Worm (Caenorhabditis elegans) whole organism, young adult: ENCODE data around the gene gsy-1.
A peak's percentile ranks its signal among the peaks of the same experiment; 100 is the strongest.

Source experiments
- B0019.2 ChIP-seq: fragments of 200-800 bp; sonication (Bioruptor generic); conservative IDR thresholded peaks from 2 replicates; pipeline ENCODE4 v1.3.6; 2022; ENCODE audit warnings: missing genetic modification reagents, missing genetic modification characterization, missing compliant biosample characterization
- B0261.1 ChIP-seq: sonication (generic microtip); optimal IDR thresholded peaks from 2 replicates; lab custom pipeline; 2016; ENCODE audit warnings: mild to moderate bottlenecking, missing genetic modification characterization, moderate library complexity, missing compliant biosample characterization
- F10E7.11 ChIP-seq: sonication (generic microtip); optimal IDR thresholded peaks from 2 replicates; lab custom pipeline; 2017; ENCODE audit warnings: mild to moderate bottlenecking, missing genetic modification characterization, moderate library complexity, missing compliant biosample characterization
- F33H1.4 ChIP-seq: fragments of 200-800 bp; sonication (Bioruptor generic); IDR thresholded peaks from 2 replicates; pipeline ENCODE4 v1.3.6; 2022; ENCODE audit warnings: missing genetic modification reagents, missing genetic modification characterization, missing compliant biosample characterization
- F52B5.7 ChIP-seq: sonication (generic microtip); optimal IDR thresholded peaks from 2 replicates; lab custom pipeline; 2016; ENCODE audit warnings: mild to moderate bottlenecking, missing genetic modification characterization, missing compliant biosample characterization
- F57C9.4 ChIP-seq: sonication (generic microtip); optimal IDR thresholded peaks from 2 replicates; lab custom pipeline; 2017; ENCODE audit warnings: mild to moderate bottlenecking, missing genetic modification characterization, missing compliant biosample characterization
- K11D2.4 ChIP-seq: fragments of 200-800 bp; sonication (Bioruptor generic); IDR thresholded peaks from 2 replicates; pipeline ENCODE4 v1.3.6; 2022; ENCODE audit warnings: missing genetic modification reagents, missing genetic modification characterization, missing compliant biosample characterization
- T26A5.8 ChIP-seq: sonication (generic microtip); optimal IDR thresholded peaks from 2 replicates; lab custom pipeline; 2016; ENCODE audit warnings: missing genetic modification characterization, missing compliant biosample characterization
- Y53G8AR.9 ChIP-seq: fragments of 200-800 bp; sonication (Bioruptor generic); conservative IDR thresholded peaks from 2 replicates; pipeline ENCODE4 v1.3.6; 2022; ENCODE audit warnings: missing genetic modification reagents, missing genetic modification characterization, missing compliant biosample characterization
- akir-1 ChIP-seq: fragments of 200-800 bp; sonication (Bioruptor generic); optimal IDR thresholded peaks from 2 replicates; lab custom pipeline; 2018; ENCODE audit warnings: mild to moderate bottlenecking, missing genetic modification characterization, moderate library complexity, missing compliant biosample characterization
- aptf-2 ChIP-seq: fragments of 200-800 bp; sonication (Bioruptor generic); conservative IDR thresholded peaks from 2 replicates; pipeline ENCODE4 v1.3.6; 2022; ENCODE audit warnings: missing genetic modification reagents, missing genetic modification characterization, missing compliant biosample characterization
- aptf-3 ChIP-seq: fragments of 200-800 bp; sonication (Bioruptor generic); IDR thresholded peaks from 2 replicates; pipeline ENCODE4 v1.3.6; 2022; ENCODE audit warnings: missing genetic modification characterization, missing compliant biosample characterization
- athp-1 ChIP-seq: sonication (generic microtip); optimal IDR thresholded peaks from 2 replicates; lab custom pipeline; 2017; ENCODE audit warnings: mild to moderate bottlenecking, missing genetic modification characterization, missing compliant biosample characterization
- attf-3 ChIP-seq: fragments of 200-800 bp; sonication (Bioruptor generic); conservative IDR thresholded peaks from 2 replicates; pipeline ENCODE4 v1.3.6; 2022; ENCODE audit warnings: missing genetic modification reagents, missing genetic modification characterization, missing compliant biosample characterization
- attf-5 ChIP-seq: fragments of 200-800 bp; sonication (Bioruptor generic); optimal IDR thresholded peaks from 2 replicates; lab custom pipeline; 2018; ENCODE audit warnings: mild to moderate bottlenecking, missing genetic modification characterization, missing compliant biosample characterization
- attf-6 ChIP-seq: fragments of 200-800 bp; sonication (Bioruptor generic); IDR thresholded peaks from 2 replicates; pipeline ENCODE4 v1.3.6; 2022; ENCODE audit warnings: missing genetic modification reagents, missing genetic modification characterization, missing compliant biosample characterization
- bed-1 ChIP-seq: fragments of 200-800 bp; sonication (Bioruptor generic); IDR thresholded peaks from 2 replicates; pipeline ENCODE4 v1.3.6; 2022; ENCODE audit warnings: missing genetic modification reagents, missing genetic modification characterization, missing compliant biosample characterization
- cebp-1 ChIP-seq, 2 experiments: fragments of 200-800 bp in 1 of 2; sonication (Bioruptor generic) in 1 of 2; sonication (generic microtip) in 1 of 2; IDR thresholded peaks in 1 of 2; optimal IDR thresholded peaks in 1 of 2; 2 replicates each; pipeline versions ENCODE4 v1.3.6 to Lab custom; 2017 to 2022; ENCODE audit warnings: missing compliant biosample characterization in 2 of 2, missing genetic modification characterization in 2 of 2, mild to moderate bottlenecking in 1 of 2, missing genetic modification reagents in 1 of 2, moderate library complexity in 1 of 2
- cebp-2 ChIP-seq: fragments of 200-800 bp; sonication (Bioruptor generic); IDR thresholded peaks from 2 replicates; pipeline ENCODE4 v1.3.6; 2022; ENCODE audit warnings: missing genetic modification characterization, missing compliant biosample characterization
- ceh-100 ChIP-seq: fragments of 200-800 bp; sonication (Bioruptor generic); IDR thresholded peaks from 2 replicates; pipeline ENCODE4 v1.3.6; 2022; ENCODE audit warnings: missing genetic modification reagents, missing genetic modification characterization, missing compliant biosample characterization
- ceh-27 ChIP-seq: fragments of 200-800 bp; sonication (Bioruptor generic); optimal IDR thresholded peaks from 2 replicates; lab custom pipeline; 2018; ENCODE audit warnings: mild to moderate bottlenecking, missing genetic modification characterization, moderate library complexity, missing compliant biosample characterization
- ceh-58 ChIP-seq: fragments of 200-800 bp; sonication (Bioruptor generic); IDR thresholded peaks from 2 replicates; pipeline ENCODE4 v1.3.6; 2022; ENCODE audit warnings: missing genetic modification characterization, missing compliant biosample characterization
- efl-1 ChIP-seq: fragments of 150-350 bp; optimal IDR thresholded peaks from 2 replicates; lab custom pipeline; 2014; ENCODE audit warnings: missing biosample characterization, missing genetic modification reagents, missing genetic modification characterization
- egl-18 ChIP-seq: fragments of 200-800 bp; sonication (Bioruptor generic); IDR thresholded peaks from 2 replicates; pipeline ENCODE4 v1.3.6; 2022; ENCODE audit warnings: missing genetic modification reagents, missing genetic modification characterization, missing compliant biosample characterization
- ekl-4 ChIP-seq: fragments of 200-800 bp; sonication (Bioruptor generic); IDR thresholded peaks from 2 replicates; pipeline ENCODE4 v1.3.6; 2022; ENCODE audit warnings: missing genetic modification reagents, missing genetic modification characterization, missing compliant biosample characterization
- ets-4 ChIP-seq: fragments of 200-800 bp; sonication (Bioruptor generic); optimal IDR thresholded peaks from 2 replicates; lab custom pipeline; 2018; ENCODE audit warnings: mild to moderate bottlenecking, missing genetic modification characterization, missing compliant biosample characterization
- fkh-3 ChIP-seq: sonication (generic microtip); optimal IDR thresholded peaks from 2 replicates; lab custom pipeline; 2016; ENCODE audit warnings: mild to moderate bottlenecking, missing genetic modification characterization, missing compliant biosample characterization
- hlh-12 ChIP-seq: sonication (generic microtip); optimal IDR thresholded peaks from 2 replicates; lab custom pipeline; 2016; ENCODE audit warnings: missing genetic modification characterization, missing compliant biosample characterization
- hsf-1 ChIP-seq: fragments of 200-800 bp; sonication (Bioruptor generic); IDR thresholded peaks from 2 replicates; pipeline ENCODE4 v1.3.6; 2022; ENCODE audit warnings: missing genetic modification reagents, missing genetic modification characterization, missing compliant biosample characterization
- lag-1 ChIP-seq: fragments of 200-800 bp; sonication (Bioruptor generic); IDR thresholded peaks from 2 replicates; pipeline ENCODE4 v1.3.6; 2022; ENCODE audit warnings: missing genetic modification reagents, missing genetic modification characterization, missing compliant biosample characterization
- lin-35 ChIP-seq, 3 experiments: fragments of 150-350 bp in 2 of 3; sonication (generic microtip) in 1 of 3; optimal IDR thresholded peaks; 2 replicates each; lab custom pipeline; 2014 to 2018; ENCODE audit warnings: missing biosample characterization in 3 of 3, missing genetic modification characterization in 3 of 3, missing genetic modification reagents in 3 of 3
- lsl-1 ChIP-seq: fragments of 200-800 bp; sonication (Bioruptor generic); optimal IDR thresholded peaks from 2 replicates; lab custom pipeline; 2018; ENCODE audit warnings: mild to moderate bottlenecking, missing genetic modification characterization, moderate library complexity, missing compliant biosample characterization
- lsy-27 ChIP-seq: sonication (generic microtip); optimal IDR thresholded peaks from 2 replicates; lab custom pipeline; 2017; ENCODE audit warnings: missing genetic modification characterization, mild to moderate bottlenecking, missing compliant biosample characterization, antibody characterized with exemption, missing genotype, borderline replicate concordance; ENCODE audit not compliant: insufficient read depth
- madf-3 ChIP-seq: fragments of 200-800 bp; sonication (Bioruptor generic); IDR thresholded peaks from 2 replicates; pipeline ENCODE4 v1.3.6; 2022; ENCODE audit warnings: missing genetic modification reagents, missing genetic modification characterization, missing compliant biosample characterization
- madf-8 ChIP-seq: fragments of 200-800 bp; sonication (Bioruptor generic); conservative IDR thresholded peaks from 2 replicates; pipeline ENCODE4 v1.3.6; 2022; ENCODE audit warnings: missing genetic modification reagents, missing genetic modification characterization, missing compliant biosample characterization
- mel-28 ChIP-seq: sonication (generic microtip); optimal IDR thresholded peaks from 2 replicates; lab custom pipeline; 2016; ENCODE audit warnings: borderline replicate concordance, mild to moderate bottlenecking, missing genetic modification characterization, missing compliant biosample characterization
- nfyb-1 ChIP-seq: fragments of 200-800 bp; sonication (Bioruptor generic); IDR thresholded peaks from 2 replicates; pipeline ENCODE4 v1.3.6; 2022; ENCODE audit warnings: missing genetic modification reagents, missing genetic modification characterization, missing compliant biosample characterization
- nhr-120 ChIP-seq: fragments of 200-800 bp; sonication (Bioruptor generic); IDR thresholded peaks from 2 replicates; pipeline ENCODE4 v1.3.6; 2022; ENCODE audit warnings: missing genetic modification characterization, missing compliant biosample characterization
- nhr-90 ChIP-seq: sonication (generic microtip); optimal IDR thresholded peaks from 2 replicates; lab custom pipeline; 2016; ENCODE audit warnings: missing genotype, mild to moderate bottlenecking, missing genetic modification characterization, missing compliant biosample characterization
- pha-4 ChIP-seq: fragments of 150-350 bp; sonication (generic microtip); optimal IDR thresholded peaks from 2 replicates; lab custom pipeline; 2014; ENCODE audit warnings: missing biosample characterization, missing genetic modification reagents, missing genetic modification characterization
- repo-1 ChIP-seq: sonication (generic microtip); optimal IDR thresholded peaks from 2 replicates; lab custom pipeline; 2017; ENCODE audit warnings: mild to moderate bottlenecking, missing genetic modification characterization, missing compliant biosample characterization
- rpc-1 ChIP-seq, 2 experiments: fragments of 150-350 bp in 1 of 2; sonication (generic microtip) in 1 of 2; optimal IDR thresholded peaks; 2 replicates each; lab custom pipeline; 2014 to 2018; ENCODE audit warnings: missing biosample characterization in 1 of 2, missing genetic modification characterization in 1 of 2, missing genetic modification reagents in 1 of 2, missing genotype in 1 of 2
- sdz-38 ChIP-seq: sonication (generic microtip); optimal IDR thresholded peaks from 2 replicates; lab custom pipeline; 2016; ENCODE audit warnings: missing genotype, missing genetic modification characterization, missing compliant biosample characterization
- unc-130 ChIP-seq: sonication (generic microtip); optimal IDR thresholded peaks from 2 replicates; lab custom pipeline; 2016; ENCODE audit warnings: missing genetic modification reagents, missing genetic modification characterization, missing compliant biosample characterization
- xnd-1 ChIP-seq: sonication (generic microtip); optimal IDR thresholded peaks from 2 replicates; lab custom pipeline; 2016; ENCODE audit warnings: missing genotype, missing genetic modification reagents, missing genetic modification characterization, missing compliant biosample characterization
- ztf-25 ChIP-seq: fragments of 200-800 bp; sonication (Bioruptor generic); IDR thresholded peaks from 2 replicates; pipeline ENCODE4 v1.3.6; 2022; ENCODE audit warnings: missing genetic modification reagents, missing genetic modification characterization, missing compliant biosample characterization
- ztf-28 ChIP-seq: fragments of 200-800 bp; sonication (Bioruptor generic); IDR thresholded peaks from 2 replicates; pipeline ENCODE4 v1.3.6; 2022; ENCODE audit warnings: missing genetic modification reagents, missing genetic modification characterization, missing compliant biosample characterization
- ztf-3 ChIP-seq: fragments of 200-800 bp; sonication (Bioruptor generic); optimal IDR thresholded peaks from 2 replicates; lab custom pipeline; 2018; ENCODE audit warnings: mild to moderate bottlenecking, missing genetic modification characterization, missing compliant biosample characterization
- ztf-6 ChIP-seq: fragments of 200-800 bp; sonication (Bioruptor generic); IDR thresholded peaks from 2 replicates; pipeline ENCODE4 v1.3.6; 2022; ENCODE audit warnings: missing genetic modification reagents, missing genetic modification characterization, missing compliant biosample characterization

Gene gsy-1

ce11 chrII:12878697-12879096 lies 776 bp upstream of the gsy-1 start (continued):
- TF ChIP-seq B0019.2, result no peak
- TF ChIP-seq egl-18 (GFP tag; lab: Robert Waterston, UW), result no peak
- no peak for TF ChIP-seq athp-1 (tag; lab: Kevin White, UChicago)
- no peak for TF ChIP-seq efl-1 (GFP tag; lab: Kevin White, UChicago)
- TF ChIP-seq F10E7.11 (tag; lab: Kevin White, UChicago), result no peak
- peak; percentile 57 for TF ChIP-seq attf-5
- TF ChIP-seq aptf-3 (GFP tag; lab: Robert Waterston, UW), result no peak
- no peak for TF ChIP-seq attf-3 (GFP tag; lab: Robert Waterston, UW)
- TF ChIP-seq ztf-3 (GFP tag; lab: Kevin White, UChicago), result no peak
- no peak for TF ChIP-seq lin-35 (GFP tag; optimal IDR thresholded peaks at IDR 0.05; lab: Kevin White, UChicago)
- no peak for TF ChIP-seq lsl-1
- no peak for TF ChIP-seq hsf-1 (GFP tag; lab: Robert Waterston, UW)
- peak; percentile 19 for TF ChIP-seq ceh-27 (GFP tag; lab: Kevin White, UChicago)
- TF ChIP-seq K11D2.4 (GFP tag; lab: Robert Waterston, UW), result peak; percentile 48; the same call in 1 of the 2 replicates
- no peak for TF ChIP-seq ceh-58
- no peak for TF ChIP-seq hlh-12 (tag; lab: Kevin White, UChicago)
- no peak for TF ChIP-seq lsy-27 (tag; lab: Kevin White, UChicago)
- peak; percentile 24 for TF ChIP-seq repo-1
- TF ChIP-seq ztf-28 (GFP tag; lab: Robert Waterston, UW), result no peak
- TF ChIP-seq ets-4, result peak; percentile 50
- TF ChIP-seq madf-8 (GFP tag; lab: Robert Waterston, UW), result no peak
- no peak for TF ChIP-seq pha-4
- TF ChIP-seq xnd-1 (tag; lab: Kevin White, UChicago), result no peak
- TF ChIP-seq Y53G8AR.9 (GFP tag; lab: Robert Waterston, UW), result no peak
- TF ChIP-seq sdz-38 (tag; lab: Kevin White, UChicago), result no peak
- TF ChIP-seq ztf-6, result no peak
- no peak for TF ChIP-seq B0261.1
- no peak for TF ChIP-seq rpc-1 (optimal IDR thresholded peaks at IDR 0.05; lab: Kevin White, UChicago)
- no peak for TF ChIP-seq rpc-1 (tag; optimal IDR thresholded peaks at IDR 0.05; lab: Kevin White, UChicago)
- no peak for TF ChIP-seq ceh-100
- no peak for TF ChIP-seq cebp-1 (GFP tag; IDR thresholded peaks at IDR 0.05; lab: Robert Waterston, UW)
- peak; percentile 71 for TF ChIP-seq cebp-1 (tag; optimal IDR thresholded peaks at IDR 0.05; lab: Kevin White, UChicago)
- peak; percentile 29 for TF ChIP-seq nhr-90 (tag; lab: Kevin White, UChicago)
- TF ChIP-seq lag-1, result no peak
- TF ChIP-seq ztf-25 (GFP tag; lab: Robert Waterston, UW), result no peak
- no peak for TF ChIP-seq T26A5.8
- no peak for TF ChIP-seq nhr-120 (GFP tag; lab: Robert Waterston, UW)
- no peak for TF ChIP-seq akir-1
- no peak for TF ChIP-seq cebp-2 (GFP tag; lab: Robert Waterston, UW)

ce11 chrII:12866079-12866478 lies 11.8 kb downstream of the gsy-1 start:
- TF ChIP-seq F33H1.4 (GFP tag; lab: Robert Waterston, UW), result 0 out of 2 replicates have a peak, but pooled peaks have one; percentile 5
- TF ChIP-seq hsf-1 (GFP tag; lab: Robert Waterston, UW), result 0 out of 2 replicates have a peak, but pooled peaks have one; percentile 30
- no peak for TF ChIP-seq mel-28 (tag; lab: Kevin White, UChicago)
- 0 out of 2 replicates have a peak, but pooled peaks have one; percentile 10 for TF ChIP-seq aptf-2 (GFP tag; lab: Robert Waterston, UW)
- no peak for TF ChIP-seq athp-1 (tag; lab: Kevin White, UChicago)
- TF ChIP-seq ztf-28 (GFP tag; lab: Robert Waterston, UW), result no peak
- no peak for TF ChIP-seq bed-1 (GFP tag; lab: Robert Waterston, UW)
- peak; percentile 17 for TF ChIP-seq F52B5.7
- TF ChIP-seq nfyb-1 (GFP tag; lab: Robert Waterston, UW), result 0 out of 2 replicates have a peak, but pooled peaks have one; percentile 15
- no peak for TF ChIP-seq unc-130 (GFP tag; lab: Kevin White, UChicago)
- TF ChIP-seq ekl-4, result peak; percentile 18; the same call in 1 of the 2 replicates
- no peak for TF ChIP-seq fkh-3
- no peak for TF ChIP-seq F57C9.4 (tag; lab: Kevin White, UChicago)
- TF ChIP-seq xnd-1 (tag; lab: Kevin White, UChicago), result no peak
- TF ChIP-seq attf-6, result peak; percentile 36; the same call in 1 of the 2 replicates
- peak; percentile 78; the same call in 1 of the 2 replicates for TF ChIP-seq madf-3 (GFP tag; lab: Robert Waterston, UW)
